Worm (Caenorhabditis elegans) whole organism, L2 larva: ENCODE results near the gene C12D8.20.

Experiments used
- C34F6.9 ChIP-seq: fragments of 150-350 bp; optimal IDR thresholded peaks from 2 replicates; lab custom pipeline; 2014; ENCODE audit warnings: missing biosample characterization, missing genetic modification characterization
- R02D3.7 ChIP-seq: fragments of 150-350 bp; optimal IDR thresholded peaks from 2 replicates; lab custom pipeline; 2014; ENCODE audit warnings: missing biosample characterization, missing genetic modification characterization
- Y55F3AM.14 ChIP-seq: fragments of 200-800 bp; sonication (Bioruptor generic); optimal IDR thresholded peaks from 2 replicates; lab custom pipeline; 2018; ENCODE audit warnings: mild to moderate bottlenecking, missing genetic modification characterization, missing compliant biosample characterization
- ZK546.5 ChIP-seq: sonication (generic microtip); optimal IDR thresholded peaks from 2 replicates; lab custom pipeline; 2017; ENCODE audit warnings: missing biosample characterization, missing genetic modification characterization
- alr-1 ChIP-seq: fragments of 150-350 bp; optimal IDR thresholded peaks from 2 replicates; lab custom pipeline; 2014; ENCODE audit warnings: missing biosample characterization, missing genetic modification characterization
- ama-1 ChIP-seq: fragments of 150-350 bp; optimal IDR thresholded peaks from 2 replicates; lab custom pipeline; 2018; ENCODE audit warnings: inconsistent platforms
- blmp-1 ChIP-seq: sonication (generic microtip); optimal IDR thresholded peaks from 2 replicates; lab custom pipeline; 2017; ENCODE audit warnings: missing genetic modification characterization, mild to moderate bottlenecking, missing compliant biosample characterization, antibody characterized with exemption, moderate library complexity; ENCODE audit not compliant: insufficient read depth
- crh-2 ChIP-seq: sonication (generic microtip); optimal IDR thresholded peaks from 2 replicates; lab custom pipeline; 2017; ENCODE audit warnings: missing biosample characterization, missing genetic modification characterization
- egl-27 ChIP-seq: sonication (generic microtip); optimal IDR thresholded peaks from 3 replicates; lab custom pipeline; 2017; ENCODE audit warnings: missing biosample characterization, missing genetic modification reagents, missing genetic modification characterization
- elt-1 ChIP-seq: fragments of 150-350 bp; optimal IDR thresholded peaks from 2 replicates; lab custom pipeline; 2014; ENCODE audit warnings: missing biosample characterization, missing genetic modification characterization
- fos-1 ChIP-seq: fragments of 150-350 bp; optimal IDR thresholded peaks from 2 replicates; lab custom pipeline; 2014; ENCODE audit warnings: missing biosample characterization, missing genetic modification characterization
- gmeb-1 ChIP-seq: fragments of 150-350 bp; optimal IDR thresholded peaks from 2 replicates; lab custom pipeline; 2014; ENCODE audit warnings: missing biosample characterization, missing genetic modification characterization
- lin-11 ChIP-seq: fragments of 150-350 bp; sonication (generic microtip); optimal IDR thresholded peaks from 2 replicates; lab custom pipeline; 2014; ENCODE audit warnings: missing biosample characterization, missing genetic modification characterization, inconsistent platforms, mixed read lengths
- lin-39 ChIP-seq: fragments of 150-350 bp; optimal IDR thresholded peaks from 2 replicates; lab custom pipeline; 2014; ENCODE audit warnings: missing biosample characterization, missing genetic modification reagents, missing genetic modification characterization
- lsy-2 ChIP-seq, 2 experiments: fragments of 150-350 bp in 1 of 2; sonication (generic microtip) in 1 of 2; optimal IDR thresholded peaks; 2 replicates each; lab custom pipeline; 2014 to 2017; ENCODE audit warnings: missing biosample characterization in 2 of 2, missing genetic modification characterization in 2 of 2
- mdl-1 ChIP-seq, 2 experiments: fragments of 150-350 bp in 1 of 2; sonication (generic microtip) in 1 of 2; optimal IDR thresholded peaks; 2 replicates each; lab custom pipeline; 2017; ENCODE audit warnings: missing biosample characterization in 2 of 2, missing genetic modification characterization in 2 of 2
- nhr-10 ChIP-seq: sonication (generic microtip); optimal IDR thresholded peaks from 2 replicates; lab custom pipeline; 2017; ENCODE audit warnings: missing biosample characterization, missing genetic modification characterization
- nhr-11 ChIP-seq: fragments of 150-350 bp; optimal IDR thresholded peaks from 2 replicates; lab custom pipeline; 2014; ENCODE audit warnings: missing biosample characterization, missing genetic modification characterization
- nhr-12 ChIP-seq: fragments of 150-350 bp; optimal IDR thresholded peaks from 2 replicates; lab custom pipeline; 2014; ENCODE audit warnings: missing biosample characterization, missing genetic modification characterization
- nhr-129 ChIP-seq: fragments of 150-350 bp; optimal IDR thresholded peaks from 2 replicates; lab custom pipeline; 2014; ENCODE audit warnings: missing biosample characterization, missing genetic modification characterization
- nhr-23 ChIP-seq: fragments of 150-350 bp; optimal IDR thresholded peaks from 2 replicates; lab custom pipeline; 2014; ENCODE audit warnings: missing biosample characterization, missing genetic modification reagents, missing genetic modification characterization
- nhr-25 ChIP-seq: fragments of 150-350 bp; sonication (generic microtip); optimal IDR thresholded peaks from 3 replicates; lab custom pipeline; 2014; ENCODE audit warnings: missing biosample characterization, missing genetic modification characterization
- nhr-6 ChIP-seq: fragments of 150-350 bp; optimal IDR thresholded peaks from 2 replicates; lab custom pipeline; 2014; ENCODE audit warnings: missing biosample characterization, missing genetic modification characterization
- nhr-77 ChIP-seq: fragments of 150-350 bp; optimal IDR thresholded peaks from 2 replicates; lab custom pipeline; 2014; ENCODE audit warnings: missing biosample characterization, missing genetic modification characterization
- sem-4 ChIP-seq: fragments of 150-350 bp; optimal IDR thresholded peaks from 2 replicates; lab custom pipeline; 2014; ENCODE audit warnings: missing biosample characterization, missing genetic modification reagents, missing genetic modification characterization
- skn-1 ChIP-seq: sonication (generic microtip); optimal IDR thresholded peaks from 2 replicates; lab custom pipeline; 2017; ENCODE audit warnings: missing biosample characterization, missing genetic modification characterization
- snpc-4 ChIP-seq: fragments of 150-350 bp; optimal IDR thresholded peaks from 2 replicates; lab custom pipeline; 2014; ENCODE audit warnings: missing biosample characterization, missing genetic modification characterization
- unc-55 ChIP-seq: fragments of 150-350 bp; sonication (generic microtip); optimal IDR thresholded peaks from 3 replicates; lab custom pipeline; 2014; ENCODE audit warnings: missing biosample characterization, missing genetic modification reagents, missing genetic modification characterization
- unc-62 ChIP-seq: fragments of 150-350 bp; optimal IDR thresholded peaks from 2 replicates; lab custom pipeline; 2014; ENCODE audit warnings: missing biosample characterization, missing genetic modification reagents, missing genetic modification characterization
- zag-1 ChIP-seq: fragments of 150-350 bp; optimal IDR thresholded peaks from 2 replicates; lab custom pipeline; 2014; ENCODE audit warnings: missing biosample characterization, missing genetic modification characterization
- ztf-11 ChIP-seq: sonication (generic microtip); optimal IDR thresholded peaks from 2 replicates; lab custom pipeline; 2017; ENCODE audit warnings: missing biosample characterization, missing genetic modification characterization
- ztf-4 ChIP-seq: fragments of 150-350 bp; optimal IDR thresholded peaks from 2 replicates; lab custom pipeline; 2014; ENCODE audit warnings: missing biosample characterization, missing genetic modification characterization

C12D8.20 gene

DNA sequence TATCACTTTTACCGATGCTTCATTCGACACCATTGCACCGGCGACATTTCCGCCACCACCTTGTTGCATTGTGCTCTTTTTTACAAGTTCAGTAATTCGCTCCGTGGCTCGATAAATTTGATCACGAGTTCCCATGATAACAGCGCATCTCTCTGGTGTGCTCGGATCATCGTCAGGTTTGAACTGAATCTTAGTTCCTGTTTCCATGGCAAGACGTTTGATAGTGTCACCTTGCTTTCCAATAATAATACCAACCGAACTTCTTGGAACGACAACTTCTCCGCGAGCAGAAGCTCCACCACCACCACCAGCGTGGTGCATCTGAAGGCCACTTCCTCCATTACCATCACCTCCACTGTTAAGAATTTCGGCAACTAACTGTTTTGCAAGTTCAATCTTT, 15.1 kb downstream of the C12D8.20 start:
- no peak for TF ChIP-seq ama-1
- no peak for TF ChIP-seq C34F6.9 (tag; lab: Kevin White, UChicago)

DNA sequence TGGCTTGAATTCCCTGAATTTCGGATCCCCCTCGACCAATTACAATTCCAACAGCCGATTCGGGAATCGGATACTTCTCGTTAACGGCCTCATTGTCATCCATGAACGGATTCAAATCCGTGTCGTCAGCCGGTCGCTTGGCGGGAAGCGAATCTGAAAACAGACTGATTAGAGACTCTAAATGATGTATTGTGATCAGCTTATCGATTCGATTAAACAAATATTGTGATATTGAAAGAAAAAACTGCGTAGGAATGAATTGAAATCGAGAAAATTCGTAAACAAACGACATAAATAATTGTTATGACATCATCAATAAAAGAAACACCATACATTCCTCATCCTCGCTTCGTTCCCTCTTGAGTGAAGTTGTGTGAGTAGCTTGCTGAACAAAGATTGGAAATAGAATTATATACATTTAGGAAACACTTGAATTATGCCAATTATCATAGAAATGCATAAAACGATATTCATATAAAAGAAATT, 15.9 kb downstream of the C12D8.20 start:
- no peak for TF ChIP-seq nhr-23 (tag; lab: Kevin White, UChicago)
- no peak for TF ChIP-seq zag-1 (tag; lab: Kevin White, UChicago)
- no peak for TF ChIP-seq skn-1 (tag; lab: Kevin White, UChicago)
- TF ChIP-seq lin-11 (tag; lab: Kevin White, UChicago): no peak
- TF ChIP-seq C34F6.9 (tag; lab: Kevin White, UChicago): no peak
- no peak for TF ChIP-seq blmp-1 (tag; lab: Kevin White, UChicago)
- TF ChIP-seq gmeb-1: no peak

DNA sequence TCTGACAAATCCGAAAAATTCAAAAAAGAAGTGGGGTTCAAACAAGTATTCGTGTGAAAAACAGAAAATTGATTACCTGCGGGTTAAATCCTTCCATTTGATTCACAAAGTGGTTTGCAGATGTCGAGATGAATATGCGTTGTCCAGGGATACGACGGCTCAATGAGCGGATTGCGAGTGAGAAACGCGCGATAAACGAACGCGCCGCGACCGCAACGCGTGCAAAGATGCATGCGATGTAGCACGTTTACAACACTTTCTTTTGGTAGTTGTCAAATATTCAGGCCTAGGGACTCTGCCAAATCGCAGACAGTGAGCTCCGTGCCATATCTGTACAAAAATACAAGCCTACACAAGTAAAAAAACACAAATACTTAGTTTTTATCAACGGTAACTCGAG, 16.6 kb downstream of the C12D8.20 start, which contains the start of gene fubl-1:
TSS of gene fubl-1 (minus strand) at position 202 of the 400 bp plus-strand sequence.
- TF ChIP-seq unc-55 (GFP tag; lab: Kevin White, UChicago): peak; percentile 33
- TF ChIP-seq lin-39: no peak
- peak in 1 of 2 experiments; percentile 43 for TF ChIP-seq lsy-2 (tag; optimal IDR thresholded peaks at IDR 0.05; lab: Kevin White, UChicago)
- no peak for TF ChIP-seq nhr-12 (tag; lab: Kevin White, UChicago)
- no peak for TF ChIP-seq nhr-10 (tag; lab: Kevin White, UChicago)
- no peak for TF ChIP-seq nhr-11
- TF ChIP-seq lin-11 (tag; lab: Kevin White, UChicago): peak; percentile 64
- TF ChIP-seq nhr-23 (tag; lab: Kevin White, UChicago): no peak
- no peak for TF ChIP-seq mdl-1 (tag; optimal IDR thresholded peaks at IDR 0.05; lab: Kevin White, UChicago)
- TF ChIP-seq skn-1 (tag; lab: Kevin White, UChicago): no peak
- peak; percentile 29 for TF ChIP-seq ama-1
- TF ChIP-seq unc-62 (GFP tag; lab: Kevin White, UChicago): no peak
- TF ChIP-seq nhr-129 (tag; lab: Kevin White, UChicago): peak; percentile 29
- no peak for TF ChIP-seq fos-1
- TF ChIP-seq C34F6.9 (tag; lab: Kevin White, UChicago): peak; percentile 50
- no peak for TF ChIP-seq Y55F3AM.14 (GFP tag; lab: Kevin White, UChicago)

DNA sequence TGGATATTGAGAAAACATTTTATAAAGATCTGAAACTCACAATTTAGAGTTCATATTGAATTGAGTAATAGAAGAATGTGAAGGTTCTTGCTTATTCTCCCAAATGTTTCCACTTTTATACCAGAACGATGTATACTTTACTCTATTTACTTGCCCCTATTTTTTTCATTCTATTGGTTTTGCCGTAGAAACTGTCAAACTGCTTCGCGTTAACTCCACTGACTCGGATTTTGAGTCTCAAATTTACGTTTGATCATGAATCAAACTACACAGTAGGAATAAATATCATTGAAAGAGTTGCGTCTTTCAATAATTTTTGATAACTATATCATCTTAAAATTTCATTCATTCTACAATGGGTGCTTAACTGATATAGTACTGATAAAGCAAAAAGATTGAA, 17.8 kb downstream of the C12D8.20 start, which contains the start of gene fipr-8:
TSS of gene fipr-8 (minus strand) at position 101 of the 400 bp plus-strand sequence.
- TF ChIP-seq snpc-4 (tag; lab: Kevin White, UChicago) (no peak), lsy-2 (tag; optimal IDR thresholded peaks at IDR 0.05; lab: Kevin White, UChicago) (no peak), nhr-25 (tag; lab: Kevin White, UChicago) (no peak), elt-1 (tag; lab: Kevin White, UChicago) (no peak), nhr-23 (tag; lab: Kevin White, UChicago) (no peak), egl-27 (no peak), crh-2 (tag; lab: Kevin White, UChicago) (no peak), nhr-12 (tag; lab: Kevin White, UChicago) (no peak), skn-1 (tag; lab: Kevin White, UChicago) (no peak), R02D3.7 (tag; lab: Kevin White, UChicago) (no peak), lin-11 (tag; lab: Kevin White, UChicago) (no peak), ama-1 (no peak), zag-1 (tag; lab: Kevin White, UChicago) (no peak), ZK546.5 (tag; lab: Kevin White, UChicago) (no peak), ztf-4 (tag; lab: Kevin White, UChicago) (no peak), nhr-77 (tag; lab: Kevin White, UChicago) (no peak), sem-4 (tag; lab: Kevin White, UChicago) (no peak), nhr-11 (no peak), C34F6.9 (tag; lab: Kevin White, UChicago) (no peak), nhr-129 (tag; lab: Kevin White, UChicago) (no peak)
- TF ChIP-seq, all 48 proteins: peak for 0

- TF ChIP-seq fos-1 (no peak), nhr-25 (tag; lab: Kevin White, UChicago) (no peak), alr-1 (tag; lab: Kevin White, UChicago) (no peak), egl-27 (no peak), nhr-6 (tag; lab: Kevin White, UChicago) (no peak), unc-55 (GFP tag; lab: Kevin White, UChicago) (no peak), ztf-11 (tag; lab: Kevin White, UChicago) (no peak)
These were observed 19.2 kb downstream of the C12D8.20 start, which contains the start of the genes C12D8.21 and col-148 for ce11 chrV:10241121-10241803. TSS of gene C12D8.21 (minus strand) at chrV:10241188. TSS of gene col-148 (plus strand) at chrV:10241753.
